Fruit fly (Drosophila melanogaster) whole organism, prepupa: Measurements from ENCODE around the gene CG12994.

Experiments used
- Blimp-1 ChIP-seq: fragments of 200-800 bp; sonication (Bioruptor generic); optimal IDR thresholded peaks from 3 replicates; lab custom pipeline; 2017; ENCODE audit warnings: missing biosample characterization, missing genetic modification characterization, mild to moderate bottlenecking, moderate library complexity, missing genetic modification reagents
- CG11294 ChIP-seq: fragments of 200-800 bp; sonication (Bioruptor generic); IDR thresholded peaks from 2 replicates; pipeline ENCODE4 v1.3.6; 2022; ENCODE audit warnings: missing biosample characterization, missing genetic modification characterization
- CG15336 ChIP-seq: fragments of 200-800 bp; sonication (Bioruptor generic); IDR thresholded peaks from 2 replicates; pipeline ENCODE4 v1.3.6; 2022; ENCODE audit warnings: missing biosample characterization, missing genetic modification characterization
- CG31627 ChIP-seq: fragments of 200-800 bp; sonication (Bioruptor generic); optimal IDR thresholded peaks from 3 replicates; lab custom pipeline; 2016; ENCODE audit warnings: missing biosample characterization, missing genetic modification characterization
- CG32006 ChIP-seq: fragments of 200-800 bp; sonication (Bioruptor generic); optimal IDR thresholded peaks from 3 replicates; lab custom pipeline; 2017; ENCODE audit warnings: missing biosample characterization, mild to moderate bottlenecking, missing genetic modification characterization
- CG34406 ChIP-seq: fragments of 200-800 bp; sonication (Bioruptor generic); optimal IDR thresholded peaks from 3 replicates; lab custom pipeline; 2016; ENCODE audit warnings: missing biosample characterization, missing genetic modification characterization
- CG3919 ChIP-seq: fragments of 200-800 bp; sonication (Bioruptor generic); optimal IDR thresholded peaks from 3 replicates; lab custom pipeline; 2016; ENCODE audit warnings: missing biosample characterization, missing genetic modification characterization
- CG6163 ChIP-seq: fragments of 200-800 bp; sonication (Bioruptor generic); IDR thresholded peaks from 3 replicates; pipeline ENCODE4 v1.3.6; 2022; ENCODE audit warnings: missing biosample characterization, missing genetic modification characterization
- CG6854 ChIP-seq: fragments of 200-800 bp; sonication (Bioruptor generic); optimal IDR thresholded peaks from 2 replicates; lab custom pipeline; 2017; ENCODE audit warnings: missing biosample characterization, mild to moderate bottlenecking, missing genetic modification characterization
- CG7368 ChIP-seq: fragments of 200-800 bp; sonication (Bioruptor generic); optimal IDR thresholded peaks from 3 replicates; lab custom pipeline; 2016; ENCODE audit warnings: missing biosample characterization, missing genetic modification characterization
- CG8119 ChIP-seq: fragments of 200-800 bp; sonication (Bioruptor generic); IDR thresholded peaks from 3 replicates; pipeline ENCODE4 v1.3.6; 2022; ENCODE audit warnings: missing biosample characterization, missing genetic modification characterization
- CG8319 ChIP-seq: fragments of 200-800 bp; sonication (Bioruptor generic); optimal IDR thresholded peaks from 3 replicates; lab custom pipeline; 2016; ENCODE audit warnings: missing biosample characterization, missing genetic modification characterization
- Eip78C ChIP-seq: fragments of 200-800 bp; sonication (Bioruptor generic); peaks from one replicate; lab custom pipeline; 2016; ENCODE audit warnings: missing biosample characterization, missing genetic modification characterization
- Ets21C ChIP-seq: fragments of 200-800 bp; sonication (Bioruptor generic); optimal IDR thresholded peaks from 3 replicates; lab custom pipeline; 2016; ENCODE audit warnings: missing biosample characterization, missing genetic modification characterization
- Ets96B ChIP-seq: fragments of 200-800 bp; optimal IDR thresholded peaks from 2 replicates; lab custom pipeline; 2019; ENCODE audit warnings: missing biosample characterization, mild to moderate bottlenecking, missing genetic modification characterization, moderate library complexity
- Gug ChIP-seq: fragments of 200-800 bp; sonication (Bioruptor generic); IDR thresholded peaks from 2 replicates; pipeline ENCODE4 v1.3.6; 2022; ENCODE audit warnings: missing biosample characterization, missing genetic modification characterization
- Hr38 ChIP-seq: sonication (Bioruptor generic); optimal IDR thresholded peaks from 2 replicates; lab custom pipeline; 2016; ENCODE audit warnings: missing biosample characterization, missing genetic modification characterization
- Hr39 ChIP-seq: fragments of 200-800 bp; sonication (Bioruptor generic); optimal IDR thresholded peaks from 2 replicates; lab custom pipeline; 2016; ENCODE audit warnings: missing biosample characterization, missing genetic modification characterization
- Hr4 ChIP-seq: fragments of 200-800 bp; sonication (Bioruptor generic); optimal IDR thresholded peaks from 3 replicates; lab custom pipeline; 2016; ENCODE audit warnings: missing biosample characterization, missing genetic modification characterization
- Lpt ChIP-seq: fragments of 200-800 bp; sonication (Bioruptor generic); optimal IDR thresholded peaks from 3 replicates; lab custom pipeline; 2016; ENCODE audit warnings: missing biosample characterization, missing genetic modification characterization
- OdsH ChIP-seq: fragments of 200-800 bp; sonication (Bioruptor generic); optimal IDR thresholded peaks from 3 replicates; lab custom pipeline; 2016; ENCODE audit warnings: missing biosample characterization, missing genetic modification characterization
- Smox ChIP-seq: fragments of 200-800 bp; sonication (Bioruptor generic); optimal IDR thresholded peaks from 3 replicates; lab custom pipeline; 2016; ENCODE audit warnings: missing biosample characterization, missing genetic modification characterization
- Sox14 ChIP-seq: fragments of 200-800 bp; sonication (Bioruptor generic); optimal IDR thresholded peaks from 3 replicates; lab custom pipeline; 2016; ENCODE audit warnings: missing biosample characterization, missing genetic modification characterization
- achi ChIP-seq: fragments of 200-800 bp; sonication (Bioruptor generic); optimal IDR thresholded peaks from 3 replicates; lab custom pipeline; 2016; ENCODE audit warnings: missing biosample characterization, missing genetic modification characterization
- dsx ChIP-seq: fragments of 200-800 bp; optimal IDR thresholded peaks from 3 replicates; lab custom pipeline; 2019; ENCODE audit warnings: missing biosample characterization, mild to moderate bottlenecking, missing genetic modification characterization, moderate library complexity; ENCODE audit not compliant: poor library complexity, severe bottlenecking
- eg ChIP-seq: fragments of 200-800 bp; sonication (Bioruptor generic); IDR thresholded peaks from 3 replicates; pipeline ENCODE4 v1.3.6; 2022; ENCODE audit warnings: missing biosample characterization, missing genetic modification characterization
- fd59A ChIP-seq: fragments of 200-800 bp; sonication (Bioruptor generic); optimal IDR thresholded peaks from 2 replicates; lab custom pipeline; 2017; ENCODE audit warnings: missing biosample characterization, mild to moderate bottlenecking, missing genetic modification characterization, missing genetic modification reagents
- net ChIP-seq: fragments of 200-800 bp; sonication (Bioruptor generic); optimal IDR thresholded peaks from 3 replicates; lab custom pipeline; 2016; ENCODE audit warnings: missing biosample characterization, missing genetic modification characterization
- ss ChIP-seq, 2 experiments: fragments of 200-800 bp; sonication (Bioruptor generic); optimal IDR thresholded peaks; 2 replicates in 1 of 2; 3 replicates in 1 of 2; lab custom pipeline; 2017 to 2018; ENCODE audit warnings: mild to moderate bottlenecking in 2 of 2, missing biosample characterization in 2 of 2, missing genetic modification characterization in 2 of 2, moderate library complexity in 1 of 2
- svp ChIP-seq: fragments of 200-800 bp; sonication (Bioruptor generic); peaks from one replicate; lab custom pipeline; 2016; ENCODE audit warnings: missing biosample characterization, missing genetic modification characterization
- topi ChIP-seq: fragments of 200-800 bp; sonication (Bioruptor generic); optimal IDR thresholded peaks from 3 replicates; lab custom pipeline; 2016; ENCODE audit warnings: missing biosample characterization, missing genetic modification characterization

CG12994 gene

dm6 chrX:17471584-17471983 is 27.8 kb upstream of the CG12994 start (continued):
- TF ChIP-seq achi (GFP tag; lab: Kevin White, UChicago) (peak; percentile 26), Gug (peak; percentile 38; the same call in 1 of the 2 replicates), ss (GFP tag; optimal IDR thresholded peaks at IDR 0.05; lab: Kevin White, UChicago) (no peak), CG32006 (GFP tag; lab: Kevin White, UChicago) (peak; percentile 70), Hr38 (GFP tag; lab: Kevin White, UChicago) (no peak), CG7368 (no peak), Smox (no peak), Ets21C (GFP tag; lab: Kevin White, UChicago) (no peak), svp (GFP tag; lab: Kevin White, UChicago) (no peak), CG31627 (no peak), CG8319 (GFP tag; lab: Kevin White, UChicago) (no peak), fd59A (GFP tag; lab: Kevin White, UChicago) (no peak), topi (no peak)
- TF ChIP-seq, all 60 proteins: peak for 19

dm6 chrX:17465523-17465922 is 21.7 kb upstream of the CG12994 start:
- TF ChIP-seq Hr4 (peak; percentile 37), Eip78C (GFP tag; lab: Kevin White, UChicago) (peak; percentile 63), CG3919 (GFP tag; lab: Kevin White, UChicago) (peak; percentile 18), achi (GFP tag; lab: Kevin White, UChicago) (peak; percentile 17), Blimp-1 (GFP tag; lab: Kevin White, UChicago) (no peak), Hr39 (GFP tag; lab: Kevin White, UChicago) (peak; percentile 2), CG11294 (GFP tag; lab: Robert Waterston, UW) (peak; percentile 40; the same call in 1 of the 2 replicates), eg (GFP tag; lab: Robert Waterston, UW) (peak; percentile 72), topi (peak; percentile 16), CG6163 (peak; percentile 70; the same call in 2 of the 3 replicates), ss (GFP tag; optimal IDR thresholded peaks at IDR 0.05; lab: Kevin White, UChicago) (no peak), Sox14 (GFP tag; lab: Kevin White, UChicago) (peak; percentile 6), CG8119 (GFP tag; lab: Robert Waterston, UW) (0 out of 3 replicates have a peak, but pooled peaks have one; percentile 35), Gug (no peak), CG34406 (no peak), CG15336 (GFP tag; lab: Robert Waterston, UW) (peak; percentile 55), svp (GFP tag; lab: Kevin White, UChicago) (no peak), Lpt (GFP tag; lab: Kevin White, UChicago) (peak; percentile 5), CG7368 (peak; percentile 22)

- peak; percentile 93 for TF ChIP-seq dsx (GFP tag; lab: Kevin White, UChicago)
- TF ChIP-seq net, result no peak
- no peak for TF ChIP-seq Ets21C (GFP tag; lab: Kevin White, UChicago)
- TF ChIP-seq CG3919 (GFP tag; lab: Kevin White, UChicago), result no peak
- peak; percentile 60 for TF ChIP-seq svp (GFP tag; lab: Kevin White, UChicago)
- TF ChIP-seq Ets96B (tag; lab: Kevin White, UChicago), result no peak
Observed at dm6 chrX:17455829-17456460, 12.2 kb upstream of the CG12994 start.

- peak; percentile 15 for TF ChIP-seq svp (GFP tag; lab: Kevin White, UChicago)
- TF ChIP-seq CG8319 (GFP tag; lab: Kevin White, UChicago), result no peak
- TF ChIP-seq CG32006 (GFP tag; lab: Kevin White, UChicago), result no peak
Observed at dm6 chrX:17452443-17452842, 8.6 kb upstream of the CG12994 start, which contains the start of gene CG8568. TSS of gene CG8568 (minus strand) at chrX:17452543.

- TF ChIP-seq CG8119 (GFP tag; lab: Robert Waterston, UW) (no peak), CG6854 (GFP tag; lab: Kevin White, UChicago) (no peak), Ets21C (GFP tag; lab: Kevin White, UChicago) (no peak), achi (GFP tag; lab: Kevin White, UChicago) (no peak), OdsH (no peak), CG8319 (GFP tag; lab: Kevin White, UChicago) (no peak), CG11294 (GFP tag; lab: Robert Waterston, UW) (no peak), CG7368 (no peak)
Observed at dm6 chrX:17448674-17449073, 4.9 kb upstream of the CG12994 start, which contains the start of gene p-cup. TSS of gene p-cup (minus strand) at chrX:17448774.
